Worm (Caenorhabditis elegans): ENCODE results near the gene dnj-1.

dnj-1 gene

ce11 chrIV:11336180-11336579, 37.3 kb downstream of the dnj-1 start:
- TF ChIP-seq mls-2 (tag; optimal IDR thresholded peaks at IDR 0.05) = no peak
- no peak for TF ChIP-seq ces-1 (GFP tag; optimal IDR thresholded peaks at IDR 0.05)
- TF ChIP-seq nhr-237 (tag; optimal IDR thresholded peaks at IDR 0.05) = no peak
- TF ChIP-seq elt-3 (tag; optimal IDR thresholded peaks at IDR 0.05) = no peak
- TF ChIP-seq pha-4 (tag; optimal IDR thresholded peaks at IDR 0.05) = no peak
- no peak for TF ChIP-seq flh-1 (GFP tag; optimal IDR thresholded peaks at IDR 0.05)
- TF ChIP-seq nhr-12 (tag; optimal IDR thresholded peaks at IDR 0.05) = no peak
- no peak for TF ChIP-seq ceh-39 (tag; optimal IDR thresholded peaks at IDR 0.05)

ce11 chrIV:11337021-11337420, 38.2 kb downstream of the dnj-1 start, which contains the start of gene F54E12.2:
F54E12.2 (minus strand) TSS chrIV:11337184.
- no peak for TF ChIP-seq pha-4 (tag; optimal IDR thresholded peaks at IDR 0.05)
- TF ChIP-seq nhr-28 (tag; optimal IDR thresholded peaks at IDR 0.05) = no peak
- no peak for TF ChIP-seq lin-13 (tag; optimal IDR thresholded peaks at IDR 0.05)
- TF ChIP-seq ces-1 (GFP tag; optimal IDR thresholded peaks at IDR 0.05) = no peak
- TF ChIP-seq unc-39 (tag; optimal IDR thresholded peaks at IDR 0.05) = no peak
- TF ChIP-seq ham-2 (GFP tag; optimal IDR thresholded peaks at IDR 0.05) = no peak
- TF ChIP-seq M03D4.4 (tag; optimal IDR thresholded peaks at IDR 0.05) = no peak
- TF ChIP-seq zip-8 (tag; optimal IDR thresholded peaks at IDR 0.05) = no peak
- no peak for TF ChIP-seq ztf-11 (tag; optimal IDR thresholded peaks at IDR 0.05)
- no peak for TF ChIP-seq cnd-1 (tag; optimal IDR thresholded peaks at IDR 0.05)
- TF ChIP-seq nhr-12 (tag; optimal IDR thresholded peaks at IDR 0.05) = no peak
- no peak for TF ChIP-seq ceh-43 (GFP tag; optimal IDR thresholded peaks at IDR 0.05)
- TF ChIP-seq elt-3 (tag; optimal IDR thresholded peaks at IDR 0.05) = no peak
- no peak for TF ChIP-seq elt-1 (tag; optimal IDR thresholded peaks at IDR 0.05; ENCODE audit: borderline replicate concordance, insufficient read depth)
- TF ChIP-seq blmp-1 (tag; optimal IDR thresholded peaks at IDR 0.05) = no peak
- TF ChIP-seq bed-3 (GFP tag; optimal IDR thresholded peaks at IDR 0.05) = no peak
- no peak for TF ChIP-seq nhr-76 (tag; optimal IDR thresholded peaks at IDR 0.05)
- TF ChIP-seq unc-62 (GFP tag; optimal IDR thresholded peaks at IDR 0.05) = no peak
- TF ChIP-seq hlh-1 (tag; optimal IDR thresholded peaks at IDR 0.05) = no peak
- no peak for TF ChIP-seq mab-5 (tag; optimal IDR thresholded peaks at IDR 0.05)

- TF ChIP-seq snpc-4 (tag; optimal IDR thresholded peaks at IDR 0.05) = no peak
These were observed 42.1 kb downstream of the dnj-1 start for ce11 chrIV:11340735-11341443.

- TF ChIP-seq sptf-1 (tag; optimal IDR thresholded peaks at IDR 0.05) (no peak), unc-62 (GFP tag; optimal IDR thresholded peaks at IDR 0.05) (no peak), ztf-11 (tag; optimal IDR thresholded peaks at IDR 0.05) (no peak), sem-2 (GFP tag; optimal IDR thresholded peaks at IDR 0.05) (no peak), ceh-39 (tag; optimal IDR thresholded peaks at IDR 0.05) (no peak), elt-3 (tag; optimal IDR thresholded peaks at IDR 0.05) (no peak), ham-2 (GFP tag; optimal IDR thresholded peaks at IDR 0.05) (no peak), flh-1 (GFP tag; optimal IDR thresholded peaks at IDR 0.05) (no peak), cnd-1 (tag; optimal IDR thresholded peaks at IDR 0.05) (no peak), nhr-237 (tag; optimal IDR thresholded peaks at IDR 0.05) (no peak), pha-4 (tag; optimal IDR thresholded peaks at IDR 0.05) (no peak), bed-3 (GFP tag; optimal IDR thresholded peaks at IDR 0.05) (no peak), hlh-1 (tag; optimal IDR thresholded peaks at IDR 0.05) (no peak), ces-1 (GFP tag; optimal IDR thresholded peaks at IDR 0.05) (no peak), ceh-43 (GFP tag; optimal IDR thresholded peaks at IDR 0.05) (no peak), lin-32 (GFP tag; optimal IDR thresholded peaks at IDR 0.05) (no peak), tbx-8 (GFP tag; optimal IDR thresholded peaks at IDR 0.05) (no peak), elt-1 (tag; optimal IDR thresholded peaks at IDR 0.05; ENCODE audit: borderline replicate concordance, insufficient read depth) (no peak), zip-8 (tag; optimal IDR thresholded peaks at IDR 0.05) (no peak)
These were observed 45.5 kb downstream of the dnj-1 start for ce11 chrIV:11344288-11344687.

- TF ChIP-seq unc-39 (tag; optimal IDR thresholded peaks at IDR 0.05) (no peak), unc-120 (tag; optimal IDR thresholded peaks at IDR 0.05; ENCODE audit: poor library complexity, severe bottlenecking) (no peak)
These were observed 48.4 kb downstream of the dnj-1 start for ce11 chrIV:11347275-11347674.

Measured in whole organism, mixed stage, embryonic.